Worm (Caenorhabditis elegans) whole organism, late embryonic: ENCODE results near the gene dnj-16.

Experiments
- C08G9.2 ChIP-seq: sonication (generic microtip); optimal IDR thresholded peaks from 2 replicates; lab custom pipeline; 2016; ENCODE audit warnings: mild to moderate bottlenecking, missing genetic modification characterization, moderate library complexity, missing compliant biosample characterization
- K02D7.2 ChIP-seq: sonication (generic microtip); optimal IDR thresholded peaks from 2 replicates; lab custom pipeline; 2017; ENCODE audit warnings: mild to moderate bottlenecking, missing genetic modification characterization, missing compliant biosample characterization
- ahr-1 ChIP-seq: sonication (generic microtip); optimal IDR thresholded peaks from 2 replicates; lab custom pipeline; 2016; ENCODE audit warnings: missing genetic modification characterization, missing compliant biosample characterization
- ama-1 ChIP-seq: fragments of 150-350 bp; optimal IDR thresholded peaks from 2 replicates; lab custom pipeline; 2014
- ceh-14 ChIP-seq: sonication (generic microtip); optimal IDR thresholded peaks from 2 replicates; lab custom pipeline; 2016; ENCODE audit warnings: missing genotype, missing genetic modification characterization, missing compliant biosample characterization
- ceh-18 ChIP-seq: sonication (generic microtip); optimal IDR thresholded peaks from 2 replicates; lab custom pipeline; 2016; ENCODE audit warnings: missing genetic modification characterization, missing compliant biosample characterization
- ceh-19 ChIP-seq: fragments of 200-800 bp; sonication (Bioruptor generic); optimal IDR thresholded peaks from 2 replicates; lab custom pipeline; 2018; ENCODE audit warnings: mild to moderate bottlenecking, missing genetic modification characterization, missing compliant biosample characterization
- ceh-2 ChIP-seq: sonication (generic microtip); optimal IDR thresholded peaks from 2 replicates; lab custom pipeline; 2016; ENCODE audit warnings: missing genotype, missing genetic modification characterization, missing compliant biosample characterization
- ceh-22 ChIP-seq: sonication (generic microtip); optimal IDR thresholded peaks from 2 replicates; lab custom pipeline; 2017; ENCODE audit warnings: missing biosample characterization, missing genetic modification characterization
- ceh-30 ChIP-seq: fragments of 150-350 bp; optimal IDR thresholded peaks from 2 replicates; lab custom pipeline; 2014; ENCODE audit warnings: missing biosample characterization, missing genetic modification characterization
- ceh-31 ChIP-seq: sonication (generic microtip); optimal IDR thresholded peaks from 2 replicates; lab custom pipeline; 2016; ENCODE audit warnings: missing genetic modification characterization, missing compliant biosample characterization
- ceh-34 ChIP-seq: sonication (generic microtip); optimal IDR thresholded peaks from 2 replicates; lab custom pipeline; 2016; ENCODE audit warnings: mild to moderate bottlenecking, missing genetic modification characterization, missing compliant biosample characterization
- ceh-48 ChIP-seq: sonication (generic microtip); optimal IDR thresholded peaks from 2 replicates; lab custom pipeline; 2016; ENCODE audit warnings: missing genetic modification characterization, inconsistent platforms, missing compliant biosample characterization
- ceh-9 ChIP-seq: sonication (generic microtip); optimal IDR thresholded peaks from 2 replicates; lab custom pipeline; 2016; ENCODE audit warnings: mild to moderate bottlenecking, missing genetic modification characterization, inconsistent platforms, missing compliant biosample characterization
- dve-1 ChIP-seq: sonication (generic microtip); optimal IDR thresholded peaks from 2 replicates; lab custom pipeline; 2017; ENCODE audit warnings: antibody characterized with exemption, mild to moderate bottlenecking, missing genetic modification characterization, missing compliant biosample characterization
- elt-2 ChIP-seq: sonication (generic microtip); optimal IDR thresholded peaks from 2 replicates; lab custom pipeline; 2016; ENCODE audit warnings: missing genetic modification reagents, missing genetic modification characterization, missing compliant biosample characterization
- elt-4 ChIP-seq: sonication (generic microtip); optimal IDR thresholded peaks from 2 replicates; lab custom pipeline; 2016; ENCODE audit warnings: missing genetic modification characterization, missing compliant biosample characterization
- ets-4 ChIP-seq: sonication (generic microtip); optimal IDR thresholded peaks from 2 replicates; lab custom pipeline; 2016; ENCODE audit warnings: missing genetic modification characterization, missing compliant biosample characterization
- eyg-1 ChIP-seq: sonication (generic microtip); optimal IDR thresholded peaks from 2 replicates; lab custom pipeline; 2016; ENCODE audit warnings: missing genotype, missing genetic modification characterization, missing compliant biosample characterization
- fax-1 ChIP-seq: sonication (generic microtip); optimal IDR thresholded peaks from 2 replicates; lab custom pipeline; 2016; ENCODE audit warnings: missing genotype, missing genetic modification characterization, missing compliant biosample characterization
- fkh-10 ChIP-seq: fragments of 150-350 bp; optimal IDR thresholded peaks from 2 replicates; lab custom pipeline; 2014; ENCODE audit warnings: missing biosample characterization, missing genetic modification reagents, missing genetic modification characterization
- fkh-6 ChIP-seq: sonication (generic microtip); optimal IDR thresholded peaks from 2 replicates; lab custom pipeline; 2016; ENCODE audit warnings: missing genetic modification characterization, missing compliant biosample characterization
- gmeb-2 ChIP-seq: sonication (generic microtip); optimal IDR thresholded peaks from 2 replicates; lab custom pipeline; 2016; ENCODE audit warnings: missing genetic modification characterization, inconsistent platforms, missing compliant biosample characterization
- hlh-13 ChIP-seq: fragments of 200-800 bp; sonication (Bioruptor generic); optimal IDR thresholded peaks from 2 replicates; lab custom pipeline; 2018; ENCODE audit warnings: mild to moderate bottlenecking, missing genetic modification characterization, missing compliant biosample characterization
- hlh-8 ChIP-seq: sonication (generic microtip); optimal IDR thresholded peaks from 2 replicates; lab custom pipeline; 2016; ENCODE audit warnings: missing genotype, missing genetic modification characterization, missing compliant biosample characterization
- lim-6 ChIP-seq: sonication (generic microtip); optimal IDR thresholded peaks from 2 replicates; lab custom pipeline; 2016; ENCODE audit warnings: missing genetic modification characterization, missing compliant biosample characterization
- madf-2 ChIP-seq: sonication (generic microtip); optimal IDR thresholded peaks from 2 replicates; lab custom pipeline; 2017; ENCODE audit warnings: missing genetic modification characterization, missing compliant biosample characterization
- mec-3 ChIP-seq: sonication (generic microtip); optimal IDR thresholded peaks from 2 replicates; lab custom pipeline; 2016; ENCODE audit warnings: borderline replicate concordance, missing genetic modification characterization, missing compliant biosample characterization
- nfya-1 ChIP-seq: sonication (generic microtip); optimal IDR thresholded peaks from 2 replicates; lab custom pipeline; 2017; ENCODE audit warnings: missing genetic modification characterization, mild to moderate bottlenecking, missing compliant biosample characterization, antibody characterized with exemption, moderate library complexity
- nhr-11 ChIP-seq: fragments of 150-350 bp; optimal IDR thresholded peaks from 2 replicates; lab custom pipeline; 2014; ENCODE audit warnings: missing biosample characterization, missing genetic modification characterization
- nhr-232 ChIP-seq: sonication (generic microtip); optimal IDR thresholded peaks from 2 replicates; lab custom pipeline; 2016; ENCODE audit warnings: missing genetic modification characterization, missing compliant biosample characterization
- npax-4 ChIP-seq: sonication (generic microtip); optimal IDR thresholded peaks from 2 replicates; lab custom pipeline; 2016; ENCODE audit warnings: missing genetic modification characterization, missing compliant biosample characterization
- odd-2 ChIP-seq: sonication (generic microtip); optimal IDR thresholded peaks from 2 replicates; lab custom pipeline; 2017; ENCODE audit warnings: antibody characterized with exemption, mild to moderate bottlenecking, missing genetic modification characterization, missing compliant biosample characterization
- pag-3 ChIP-seq: sonication (generic microtip); optimal IDR thresholded peaks from 2 replicates; lab custom pipeline; 2016; ENCODE audit warnings: missing compliant biosample characterization, missing genetic modification characterization, borderline replicate concordance
- pat-9 ChIP-seq: fragments of 200-800 bp; sonication (Bioruptor generic); optimal IDR thresholded peaks from 2 replicates; lab custom pipeline; 2018; ENCODE audit warnings: mild to moderate bottlenecking, missing genetic modification characterization, moderate library complexity, missing compliant biosample characterization
- pax-1 ChIP-seq: fragments of 150-350 bp; optimal IDR thresholded peaks from 2 replicates; lab custom pipeline; 2014; ENCODE audit warnings: missing biosample characterization, missing genetic modification characterization
- ref-2 ChIP-seq: sonication (generic microtip); optimal IDR thresholded peaks from 2 replicates; lab custom pipeline; 2016; ENCODE audit warnings: missing genetic modification characterization, missing compliant biosample characterization
- rnt-1 ChIP-seq: sonication (generic microtip); optimal IDR thresholded peaks from 2 replicates; lab custom pipeline; 2016; ENCODE audit warnings: missing genetic modification characterization, missing compliant biosample characterization
- sdc-2 ChIP-seq: sonication (generic microtip); optimal IDR thresholded peaks from 2 replicates; lab custom pipeline; 2016; ENCODE audit warnings: missing genotype, missing genetic modification characterization, missing compliant biosample characterization
- sox-2 ChIP-seq: fragments of 200-800 bp; sonication (Bioruptor generic); IDR thresholded peaks from 2 replicates; pipeline ENCODE4 v1.3.6; 2022; ENCODE audit warnings: missing genetic modification reagents, missing genetic modification characterization, missing compliant biosample characterization
- sox-4 ChIP-seq: sonication (generic microtip); optimal IDR thresholded peaks from 2 replicates; lab custom pipeline; 2017; ENCODE audit warnings: mild to moderate bottlenecking, missing genetic modification characterization, inconsistent platforms, missing compliant biosample characterization
- tbx-2 ChIP-seq: sonication (generic microtip); optimal IDR thresholded peaks from 2 replicates; lab custom pipeline; 2016; ENCODE audit warnings: missing genetic modification characterization, missing compliant biosample characterization
- tbx-7 ChIP-seq: sonication (generic microtip); optimal IDR thresholded peaks from 2 replicates; lab custom pipeline; 2016; ENCODE audit warnings: missing genotype, missing genetic modification characterization, missing compliant biosample characterization
- ttx-3 ChIP-seq: sonication (generic microtip); optimal IDR thresholded peaks from 2 replicates; lab custom pipeline; 2016; ENCODE audit warnings: missing genetic modification reagents, missing genetic modification characterization, missing compliant biosample characterization
- unc-42 ChIP-seq: sonication (generic microtip); optimal IDR thresholded peaks from 2 replicates; lab custom pipeline; 2016; ENCODE audit warnings: missing genotype, missing genetic modification characterization, missing compliant biosample characterization
- unc-55 ChIP-seq: sonication (generic microtip); optimal IDR thresholded peaks from 2 replicates; lab custom pipeline; 2017; ENCODE audit warnings: missing biosample characterization, missing genetic modification reagents, missing genetic modification characterization
- unc-86 ChIP-seq: sonication (generic microtip); optimal IDR thresholded peaks from 2 replicates; lab custom pipeline; 2016; ENCODE audit warnings: missing genetic modification characterization, missing compliant biosample characterization
- zip-5 ChIP-seq: sonication (generic microtip); optimal IDR thresholded peaks from 2 replicates; lab custom pipeline; 2016; ENCODE audit warnings: missing genetic modification characterization, missing compliant biosample characterization
- ztf-16 ChIP-seq: sonication (generic microtip); optimal IDR thresholded peaks from 2 replicates; lab custom pipeline; 2017; ENCODE audit warnings: missing genetic modification characterization, missing compliant biosample characterization

The dnj-16 gene

DNA sequence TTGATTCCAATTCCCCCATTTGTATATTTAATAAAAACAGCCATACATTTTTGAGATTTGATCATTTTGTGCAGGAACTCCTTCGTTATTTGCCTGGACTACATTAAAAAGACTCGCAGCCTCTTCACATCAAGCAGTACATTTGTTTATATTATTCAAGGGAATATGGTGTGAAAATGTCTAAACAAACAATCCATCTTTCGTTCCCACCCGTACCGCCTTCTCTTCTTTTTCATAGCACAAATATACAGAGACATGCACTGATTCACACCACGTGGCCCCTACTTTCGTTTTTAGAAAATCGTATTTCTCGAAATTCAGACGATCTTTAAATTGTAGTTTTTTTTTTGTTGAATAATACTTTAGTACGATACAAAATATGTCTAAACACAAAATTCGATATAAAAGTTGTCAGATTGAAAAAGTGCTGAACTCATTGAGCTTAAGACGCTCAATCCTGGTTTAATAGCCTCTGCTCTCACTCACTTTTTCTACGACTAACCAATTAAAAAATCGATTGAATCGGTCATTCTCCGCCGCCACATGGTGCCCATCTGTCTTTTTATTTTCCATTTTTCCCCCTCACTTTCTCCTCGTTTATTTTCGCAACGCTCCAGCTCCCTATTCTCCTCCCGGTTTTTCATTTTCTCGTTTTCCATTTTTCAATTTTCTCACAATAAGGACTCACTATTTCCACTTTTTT is 4.5 kb downstream of the dnj-16 start:
- TF ChIP-seq sox-2 (no peak), sdc-2 (no peak), ama-1 (lab: Kevin White, UChicago) (peak; percentile 82), zip-5 (no peak), pax-1 (tag; lab: Kevin White, UChicago) (no peak), hlh-8 (tag; lab: Kevin White, UChicago) (peak; percentile 94), nhr-232 (tag; lab: Kevin White, UChicago) (no peak), eyg-1 (no peak), pag-3 (tag; lab: Kevin White, UChicago) (no peak), ttx-3 (tag; lab: Kevin White, UChicago) (no peak), ceh-14 (no peak)

- TF ChIP-seq ceh-48 (tag; lab: Kevin White, UChicago) (no peak), dve-1 (no peak), ceh-9 (tag; lab: Kevin White, UChicago) (no peak), ceh-19 (GFP tag; lab: Kevin White, UChicago) (no peak), unc-86 (tag; lab: Kevin White, UChicago) (no peak), ceh-18 (tag; lab: Kevin White, UChicago) (peak; percentile 53), mec-3 (peak; percentile 78), pat-9 (tag; lab: Kevin White, UChicago) (no peak), hlh-13 (no peak), fkh-10 (GFP tag; lab: Kevin White, UChicago) (no peak), C08G9.2 (tag; lab: Kevin White, UChicago) (peak; percentile 89), unc-55 (GFP tag; lab: Kevin White, UChicago) (peak; percentile 51), ceh-31 (tag; lab: Kevin White, UChicago) (peak; percentile 89), lim-6 (tag; lab: Kevin White, UChicago) (peak; percentile 61), tbx-2 (peak; percentile 81), fkh-6 (peak; percentile 74), npax-4 (tag; lab: Kevin White, UChicago) (no peak), ahr-1 (no peak), ceh-22 (tag; lab: Kevin White, UChicago) (no peak), hlh-8 (tag; lab: Kevin White, UChicago) (peak; percentile 33), pax-1 (tag; lab: Kevin White, UChicago) (peak; percentile 31), sox-4 (no peak), ets-4 (peak; percentile 71), madf-2 (tag; lab: Kevin White, UChicago) (no peak), K02D7.2 (no peak), nhr-11 (tag; lab: Kevin White, UChicago) (no peak), nhr-232 (tag; lab: Kevin White, UChicago) (no peak), ceh-2 (tag; lab: Kevin White, UChicago) (peak; percentile 85), fax-1 (no peak), ceh-14 (peak; percentile 19), ceh-34 (tag; lab: Kevin White, UChicago) (peak; percentile 28), rnt-1 (tag; lab: Kevin White, UChicago) (peak; percentile 64), elt-2 (tag; lab: Kevin White, UChicago) (peak; percentile 34), ztf-16 (tag; lab: Kevin White, UChicago) (no peak), ceh-30 (tag; lab: Kevin White, UChicago) (no peak), ttx-3 (tag; lab: Kevin White, UChicago) (no peak), tbx-7 (tag; lab: Kevin White, UChicago) (peak; percentile 69), eyg-1 (no peak), gmeb-2 (tag; lab: Kevin White, UChicago) (no peak), odd-2 (tag; lab: Kevin White, UChicago) (no peak), elt-4 (tag; lab: Kevin White, UChicago) (no peak), nfya-1 (tag; lab: Kevin White, UChicago) (peak; percentile 67), ref-2 (tag; lab: Kevin White, UChicago) (peak; percentile 51), sox-2 (no peak), zip-5 (peak; percentile 75), unc-42 (tag; lab: Kevin White, UChicago) (peak; percentile 47)
These were observed 5.5 kb downstream of the dnj-16 start for ce11 chrIII:4196301-4196987.
